Worm (Caenorhabditis elegans): ENCODE measurements around the gene cat-4.

Gene cat-4

ce11 chrV:10557094-10557493, 7.6 kb upstream of the cat-4 start:
- TF ChIP-seq D2030.7 (GFP tag; IDR thresholded peaks at IDR 0.05): no peak
- TF ChIP-seq ceh-27 (GFP tag; optimal IDR thresholded peaks at IDR 0.05): no peak
- no peak for TF ChIP-seq ztf-25 (GFP tag; IDR thresholded peaks at IDR 0.05)
- TF ChIP-seq F49E8.2 (tag; optimal IDR thresholded peaks at IDR 0.05; ENCODE audit: insufficient read depth): no peak
- no peak for TF ChIP-seq rpc-1 (optimal IDR thresholded peaks at IDR 0.05)
- no peak for TF ChIP-seq rpc-1 (tag; optimal IDR thresholded peaks at IDR 0.05)
- TF ChIP-seq mel-28 (tag; optimal IDR thresholded peaks at IDR 0.05; ENCODE audit: borderline replicate concordance): no peak
- TF ChIP-seq T07F8.4 (tag; optimal IDR thresholded peaks at IDR 0.05): no peak
- TF ChIP-seq die-1 (tag; optimal IDR thresholded peaks at IDR 0.05): no peak
- TF ChIP-seq let-526 (GFP tag; IDR thresholded peaks at IDR 0.05): no peak
- no peak for TF ChIP-seq aptf-3 (GFP tag; IDR thresholded peaks at IDR 0.05)
- no peak for TF ChIP-seq F55B11.4 (tag; optimal IDR thresholded peaks at IDR 0.05; ENCODE audit: borderline replicate concordance, insufficient read depth)

DNA sequence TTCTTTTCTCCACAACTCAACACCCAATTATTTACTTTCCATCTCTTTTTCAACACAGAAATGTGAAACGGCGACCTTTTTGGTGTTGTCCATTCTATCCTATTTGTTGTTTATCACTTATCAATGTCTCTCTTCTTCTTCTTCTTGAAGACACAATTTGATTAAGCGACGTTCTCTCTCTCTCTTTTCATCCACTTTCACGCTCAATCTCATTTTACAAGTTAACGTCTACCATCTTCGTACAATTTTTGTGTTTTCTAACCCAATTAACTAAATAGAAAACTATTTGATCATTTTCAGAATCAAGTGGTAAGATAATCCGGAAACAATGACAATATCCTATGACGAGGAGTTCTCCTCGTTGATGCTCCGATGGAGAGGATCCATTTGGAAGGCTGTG, 7.0 kb upstream of the cat-4 start, which contains the start of gene best-14:
Gene best-14 (plus strand): TSS at position 301 of the 400 bp plus-strand sequence.
- TF ChIP-seq lin-26 (GFP tag; IDR thresholded peaks at IDR 0.05) (no peak), rpc-1 (optimal IDR thresholded peaks at IDR 0.05) (no peak), rpc-1 (tag; optimal IDR thresholded peaks at IDR 0.05) (no peak), B0019.2 (GFP tag; conservative IDR thresholded peaks at IDR 0.05) (no peak), Y67H2A.10 (GFP tag; conservative IDR thresholded peaks at IDR 0.05) (no peak), nhr-90 (tag; optimal IDR thresholded peaks at IDR 0.05) (no peak), nhr-27 (tag; optimal IDR thresholded peaks at IDR 0.05) (no peak), lsy-27 (tag; optimal IDR thresholded peaks at IDR 0.05; ENCODE audit: borderline replicate concordance, insufficient read depth) (no peak), lin-35 (GFP tag; optimal IDR thresholded peaks at IDR 0.05) (no peak), pbrm-1 (GFP tag; IDR thresholded peaks at IDR 0.05) (no peak), Y79H2A.3 (GFP tag; conservative IDR thresholded peaks at IDR 0.05) (no peak), ztf-26 (tag; optimal IDR thresholded peaks at IDR 0.05) (no peak), athp-1 (tag; optimal IDR thresholded peaks at IDR 0.05) (no peak), attf-6 (GFP tag; IDR thresholded peaks at IDR 0.05) (no peak), aptf-3 (GFP tag; IDR thresholded peaks at IDR 0.05) (no peak), sptf-2 (GFP tag; optimal IDR thresholded peaks at IDR 0.05) (no peak), hrde-1 (tag; optimal IDR thresholded peaks at IDR 0.05; ENCODE audit: borderline replicate concordance) (no peak), nhr-120 (GFP tag; IDR thresholded peaks at IDR 0.05) (no peak), lag-1 (GFP tag; IDR thresholded peaks at IDR 0.05) (no peak), ztf-28 (GFP tag; IDR thresholded peaks at IDR 0.05) (no peak), F49E8.2 (tag; optimal IDR thresholded peaks at IDR 0.05; ENCODE audit: insufficient read depth) (no peak)

ce11 chrV:10560621-10561020, 4.1 kb upstream of the cat-4 start, which contains the start of gene col-152:
Gene col-152 (plus strand): TSS chrV:10560921.
- no peak for TF ChIP-seq nfya-2 (GFP tag; IDR thresholded peaks at IDR 0.05)
- TF ChIP-seq ceh-40 (GFP tag; IDR thresholded peaks at IDR 0.05): no peak

DNA sequence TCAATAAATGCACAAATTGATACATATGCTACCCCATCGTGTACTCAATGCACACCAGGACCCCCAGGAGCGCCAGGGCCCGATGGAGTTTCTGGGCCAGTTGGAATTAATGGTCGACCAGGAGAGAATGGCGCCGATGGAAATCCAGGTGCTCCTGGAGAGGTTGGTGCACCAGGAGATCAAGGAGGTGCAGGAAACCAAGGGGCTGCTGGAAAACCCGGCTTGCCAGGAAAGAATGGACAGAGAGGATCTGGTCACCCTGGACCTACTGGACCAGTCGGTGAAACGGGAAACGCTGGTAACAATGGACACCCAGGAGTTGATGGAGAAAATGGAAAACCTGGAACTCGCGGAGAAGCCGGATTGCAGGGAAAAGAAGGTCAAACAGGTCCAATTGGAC, 3.0 kb upstream of the cat-4 start:
- TF ChIP-seq mxl-1 (tag; optimal IDR thresholded peaks at IDR 0.05) (no peak), egrh-3 (GFP tag; IDR thresholded peaks at IDR 0.05) (peak; percentile 52; the same call in 1 of the 2 replicates), ztf-22 (GFP tag; optimal IDR thresholded peaks at IDR 0.05) (peak; percentile 30)

All from whole organism, young adult.